Worm (Caenorhabditis elegans): ENCODE results near the gene npp-10.

- no peak for TF ChIP-seq nhr-237 (tag; optimal IDR thresholded peaks at IDR 0.05)
- TF ChIP-seq ztf-4 (tag; optimal IDR thresholded peaks at IDR 0.05) = no peak
- no peak for TF ChIP-seq fkh-10 (GFP tag; optimal IDR thresholded peaks at IDR 0.05)
- no peak for TF ChIP-seq unc-62 (GFP tag; optimal IDR thresholded peaks at IDR 0.05)
- TF ChIP-seq nhr-77 (tag; optimal IDR thresholded peaks at IDR 0.05) = no peak
- no peak for TF ChIP-seq snpc-4 (tag; optimal IDR thresholded peaks at IDR 0.05)
- no peak for TF ChIP-seq egl-27 (tag; optimal IDR thresholded peaks at IDR 0.05)
- TF ChIP-seq lin-39 (tag; optimal IDR thresholded peaks at IDR 0.05) = no peak
- TF ChIP-seq nhr-43 (tag; optimal IDR thresholded peaks at IDR 0.05; ENCODE audit: poor library complexity, severe bottlenecking) = no peak
Measured at ce11 chrIII:5975005-5975730, 44.2 kb downstream of the npp-10 start, which contains the start of gene mlp-1.

Measured in whole organism, L3 larva.